Fruit fly (Drosophila melanogaster): ENCODE data around the gene nau.

nau gene

dm6 chr3R:23721936-23722335 lies 3.8 kb upstream of the nau start (continued):
- TF ChIP-seq Chrac-16 (GFP tag; optimal IDR thresholded peaks at IDR 0.05) (no peak), pum (GFP tag; optimal IDR thresholded peaks at IDR 0.05) (no peak), bcd (GFP tag; optimal IDR thresholded peaks at IDR 0.05) (no peak), tll (GFP tag; optimal IDR thresholded peaks at IDR 0.05) (no peak), HLHmδ (GFP tag; optimal IDR thresholded peaks at IDR 0.05) (no peak), pan (optimal IDR thresholded peaks at IDR 0.05) (no peak), pan (GFP tag; optimal IDR thresholded peaks at IDR 0.05 in 1 of 2, IDR thresholded peaks at IDR 0.05 in 1 of 2) (peak in 1 of 2 experiments; percentile 27), CG14965 (GFP tag; optimal IDR thresholded peaks at IDR 0.05; ENCODE audit: borderline replicate concordance) (no peak), CG3726 (GFP tag; IDR thresholded peaks at IDR 0.05) (no peak), CG11085 (GFP tag; IDR thresholded peaks at IDR 0.05) (0 out of 2 replicates have a peak, but pooled peaks have one; percentile 11), pfk (GFP tag; optimal IDR thresholded peaks at IDR 0.05) (no peak), NK7.1 (GFP tag; optimal IDR thresholded peaks at IDR 0.05) (no peak), ac (GFP tag; optimal IDR thresholded peaks at IDR 0.05) (no peak), Dbx (GFP tag; IDR thresholded peaks at IDR 0.05) (no peak), H15 (GFP tag; IDR thresholded peaks at IDR 0.05) (no peak), Aef1 (GFP tag; IDR thresholded peaks at IDR 0.05) (no peak), CG3847 (GFP tag; IDR thresholded peaks at IDR 0.05) (peak; percentile 65), mam (GFP tag; optimal IDR thresholded peaks at IDR 0.05) (peak; percentile 19), ara (GFP tag; IDR thresholded peaks at IDR 0.05) (no peak), inv (GFP tag; IDR thresholded peaks at IDR 0.05; ENCODE audit: partially characterized antibody) (no peak), jigr1 (GFP tag; IDR thresholded peaks at IDR 0.05) (peak; percentile 48; the same call in 1 of the 3 replicates), Fer1 (GFP tag; optimal IDR thresholded peaks at IDR 0.05) (no peak), Elba2 (GFP tag; optimal IDR thresholded peaks at IDR 0.05) (no peak), salm (tag; optimal IDR thresholded peaks at IDR 0.05) (peak; percentile 67), Dip2 (GFP tag; IDR thresholded peaks at IDR 0.05) (peak; percentile 98), Doc2 (GFP tag; IDR thresholded peaks at IDR 0.05) (no peak), amos (GFP tag; IDR thresholded peaks at IDR 0.05; ENCODE audit: partially characterized antibody) (no peak), hb (GFP tag; IDR thresholded peaks at IDR 0.05; ENCODE audit: partially characterized antibody) (no peak), twi (tag; optimal IDR thresholded peaks at IDR 0.05) (no peak), Opbp (GFP tag; IDR thresholded peaks at IDR 0.05; ENCODE audit: partially characterized antibody) (no peak), BtbVII (GFP tag; optimal IDR thresholded peaks at IDR 0.05) (no peak), nerfin-2 (GFP tag; IDR thresholded peaks at IDR 0.05; ENCODE audit: partially characterized antibody) (no peak), CG12942 (GFP tag; optimal IDR thresholded peaks at IDR 0.05) (no peak), hth (optimal IDR thresholded peaks at IDR 0.05) (no peak), gcm2 (GFP tag; optimal IDR thresholded peaks at IDR 0.05) (no peak), emc (GFP tag; optimal IDR thresholded peaks at IDR 0.05) (no peak), nerfin-1 (tag; optimal IDR thresholded peaks at IDR 0.05) (no peak), Max (GFP tag; optimal IDR thresholded peaks at IDR 0.05) (no peak), Mes4 (GFP tag; optimal IDR thresholded peaks at IDR 0.05) (no peak), peb (GFP tag; IDR thresholded peaks at IDR 0.05) (no peak), CG12104 (GFP tag; optimal IDR thresholded peaks at IDR 0.05) (no peak), toy (GFP tag; IDR thresholded peaks at IDR 0.05) (no peak), MTF-1 (GFP tag; optimal IDR thresholded peaks at IDR 0.05; ENCODE audit: borderline replicate concordance) (no peak), grn (GFP tag; optimal IDR thresholded peaks at IDR 0.05) (no peak), CG9876 (GFP tag; optimal IDR thresholded peaks at IDR 0.05) (no peak), CG3065 (GFP tag; optimal IDR thresholded peaks at IDR 0.05) (no peak), Ets65A (GFP tag) (peak; percentile 91), CG6791 (GFP tag; IDR thresholded peaks at IDR 0.05; ENCODE audit: partially characterized antibody) (no peak), CG17328 (GFP tag; IDR thresholded peaks at IDR 0.05) (no peak), wdn (GFP tag; IDR thresholded peaks at IDR 0.05) (no peak), lmd (GFP tag; IDR thresholded peaks at IDR 0.05) (peak; percentile 22; the same call in 1 of the 2 replicates), gsb-n (tag; optimal IDR thresholded peaks at IDR 0.05) (peak; percentile 7)
